Fruit fly (Drosophila melanogaster) whole organism, adult: ENCODE measurements around the gene CG17770.

Source experiments
- CG11617 ChIP-seq: fragments of 200-800 bp; sonication (Bioruptor generic); optimal IDR thresholded peaks from 2 replicates; lab custom pipeline; 2017; ENCODE audit warnings: mild to moderate bottlenecking, missing biosample characterization, missing genetic modification reagents, missing genetic modification characterization
- CG7045 ChIP-seq: fragments of 200-800 bp; sonication (Bioruptor generic); optimal IDR thresholded peaks from 2 replicates; lab custom pipeline; 2017; ENCODE audit warnings: missing biosample characterization, mild to moderate bottlenecking, missing genetic modification characterization
- Mnt ChIP-seq: fragments of 200-800 bp; sonication (Bioruptor generic); optimal IDR thresholded peaks from 2 replicates; lab custom pipeline; 2016; ENCODE audit warnings: missing biosample characterization, mild to moderate bottlenecking, missing genetic modification characterization
- pad ChIP-seq: fragments of 200-800 bp; sonication (Bioruptor generic); optimal IDR thresholded peaks from 3 replicates; lab custom pipeline; 2017; ENCODE audit warnings: missing biosample characterization, missing genetic modification characterization, mild to moderate bottlenecking, moderate library complexity, missing genetic modification reagents
- tj ChIP-seq: fragments of 200-800 bp; sonication (Bioruptor generic); optimal IDR thresholded peaks from 3 replicates; lab custom pipeline; 2017; ENCODE audit warnings: missing biosample characterization, mild to moderate bottlenecking, missing genetic modification characterization, moderate library complexity
- toe ChIP-seq: fragments of 200-800 bp; sonication (Bioruptor generic); optimal IDR thresholded peaks from 2 replicates; lab custom pipeline; 2016; ENCODE audit warnings: missing biosample characterization, missing genetic modification characterization

- TF ChIP-seq pad (GFP tag; lab: Kevin White, UChicago) (no peak), CG7045 (GFP tag; lab: Kevin White, UChicago) (no peak), tj (GFP tag; lab: Kevin White, UChicago) (no peak), CG11617 (GFP tag; lab: Kevin White, UChicago) (peak; percentile 35), Mnt (GFP tag; lab: Kevin White, UChicago) (no peak), toe (no peak)
Observed at dm6 chr3R:25762005-25762764, 49.5 kb upstream of the CG17770 start.
